Fruit fly (Drosophila melanogaster): Measurements from ENCODE around the gene CG14683.

Gene CG14683

DNA sequence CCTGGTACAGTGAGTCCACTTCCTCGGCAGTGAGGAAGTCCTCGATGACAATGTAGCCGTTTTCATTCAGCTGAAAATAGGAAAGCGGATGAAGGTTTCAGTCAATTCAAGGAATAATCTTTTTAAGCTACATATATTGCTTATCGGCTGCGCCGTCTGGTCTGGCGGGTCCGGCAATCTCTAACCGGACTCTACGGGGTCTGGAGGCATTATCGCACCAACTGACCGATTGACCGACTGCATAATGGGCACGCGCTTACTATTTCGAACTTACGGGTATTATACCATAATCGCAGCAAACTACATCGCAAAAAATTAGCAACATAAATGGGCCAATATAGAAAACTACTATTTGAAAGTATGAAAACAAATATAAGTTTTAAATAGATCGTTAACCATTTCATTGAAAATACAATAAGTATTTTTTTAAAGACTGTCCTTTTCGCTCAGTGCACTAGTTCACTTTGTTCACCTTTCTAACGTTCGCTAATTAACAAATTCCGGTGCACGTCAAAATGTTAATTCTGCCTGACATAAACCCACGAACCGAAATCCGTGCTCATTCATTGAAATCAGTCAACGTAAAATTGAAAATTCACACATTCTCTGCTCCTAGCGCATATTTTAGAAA is 17.4 kb upstream of the CG14683 start:
- TF ChIP-seq vvl (GFP tag; IDR thresholded peaks at IDR 0.05) (0 out of 2 replicates have a peak, but pooled peaks have one; percentile 6), Ravus (GFP tag; IDR thresholded peaks at IDR 0.05) (no peak), Ptx1 (GFP tag; IDR thresholded peaks at IDR 0.05) (peak; percentile 25; the same call in 1 of the 2 replicates), CG12155 (GFP tag; optimal IDR thresholded peaks at IDR 0.05) (no peak), CG12219 (GFP tag; optimal IDR thresholded peaks at IDR 0.05) (no peak), CG15269 (tag; optimal IDR thresholded peaks at IDR 0.05) (peak; percentile 24), Med (GFP tag) (peak; percentile 57), Ada2b (GFP tag; IDR thresholded peaks at IDR 0.05) (peak; percentile 38; the same call in 1 of the 2 replicates), Dbx (GFP tag; IDR thresholded peaks at IDR 0.05) (0 out of 3 replicates have a peak, but pooled peaks have one; percentile 27), CG30403 (GFP tag; optimal IDR thresholded peaks at IDR 0.05) (peak; percentile 12), CG2712 (tag; optimal IDR thresholded peaks at IDR 0.05) (peak; percentile 22), dmrt11E (tag; optimal IDR thresholded peaks at IDR 0.05) (no peak), TFAM (GFP tag; optimal IDR thresholded peaks at IDR 0.05) (no peak), lov (optimal IDR thresholded peaks at IDR 0.05) (no peak), lov (GFP tag; IDR thresholded peaks at IDR 0.05) (no peak), Oli (tag; optimal IDR thresholded peaks at IDR 0.05) (peak; percentile 22), tna (GFP tag; IDR thresholded peaks at IDR 0.05; ENCODE audit: partially characterized antibody) (no peak), CG12769 (tag; optimal IDR thresholded peaks at IDR 0.05) (no peak), CG10366 (GFP tag; IDR thresholded peaks at IDR 0.05) (peak; percentile 30; the same call in 1 of the 2 replicates), B-H2 (GFP tag; optimal IDR thresholded peaks at IDR 0.05) (no peak), Meics (GFP tag; optimal IDR thresholded peaks at IDR 0.05) (peak; percentile 9), inv (GFP tag; IDR thresholded peaks at IDR 0.05; ENCODE audit: partially characterized antibody) (no peak), mirr (GFP tag; optimal IDR thresholded peaks at IDR 0.05) (no peak), Pdp1 (GFP tag; optimal IDR thresholded peaks at IDR 0.05) (peak in 1 of 2 experiments; percentile 67), jumu (GFP tag; optimal IDR thresholded peaks at IDR 0.05) (no peak), CG4820 (GFP tag; optimal IDR thresholded peaks at IDR 0.05) (no peak), pb (GFP tag; optimal IDR thresholded peaks at IDR 0.05) (no peak), pros (GFP tag; optimal IDR thresholded peaks at IDR 0.05) (no peak), Nf-YB (GFP tag; optimal IDR thresholded peaks at IDR 0.05) (no peak), Xbp1 (GFP tag; optimal IDR thresholded peaks at IDR 0.05) (peak; percentile 25), ci (GFP tag; IDR thresholded peaks at IDR 0.05) (0 out of 3 replicates have a peak, but pooled peaks have one; percentile 26), Poxn (GFP tag; IDR thresholded peaks at IDR 0.05) (no peak), chn (GFP tag; optimal IDR thresholded peaks at IDR 0.05) (no peak), Dfd (GFP tag; optimal IDR thresholded peaks at IDR 0.05) (no peak), CG10209 (GFP tag; optimal IDR thresholded peaks at IDR 0.05) (peak; percentile 3), lilli (GFP tag; optimal IDR thresholded peaks at IDR 0.05) (peak; percentile 5), CG2120 (GFP tag; optimal IDR thresholded peaks at IDR 0.05) (peak; percentile 31), CG6791 (GFP tag; IDR thresholded peaks at IDR 0.05; ENCODE audit: partially characterized antibody) (no peak), CG11247 (GFP tag; IDR thresholded peaks at IDR 0.05) (no peak), seq (GFP tag; IDR thresholded peaks at IDR 0.05) (0 out of 2 replicates have a peak, but pooled peaks have one; percentile 37), CG43689 (GFP tag; IDR thresholded peaks at IDR 0.05) (0 out of 2 replicates have a peak, but pooled peaks have one; percentile 7), cg (GFP tag; optimal IDR thresholded peaks at IDR 0.05) (no peak), bcd (GFP tag; optimal IDR thresholded peaks at IDR 0.05) (no peak), fd96Cb (tag; optimal IDR thresholded peaks at IDR 0.05) (no peak), slbo (GFP tag; IDR thresholded peaks at IDR 0.05) (peak; percentile 44), Hmx (GFP tag; optimal IDR thresholded peaks at IDR 0.05) (no peak), CG4730 (GFP tag; IDR thresholded peaks at IDR 0.05) (no peak), esg (GFP tag; conservative IDR thresholded peaks at IDR 0.05) (0 out of 2 replicates have a peak, but pooled peaks have one; percentile 7), CG10959 (GFP tag; IDR thresholded peaks at IDR 0.05) (no peak), unpg (GFP tag; optimal IDR thresholded peaks at IDR 0.05) (peak; percentile 37)

All from whole organism, embryonic.